Worm (Caenorhabditis elegans) whole organism, L4 larva: ENCODE measurements around the gene dpy-10.

Experiments
- F26F4.8 ChIP-seq: fragments of 200-800 bp; sonication (Bioruptor generic); conservative IDR thresholded peaks from 2 replicates; pipeline ENCODE4 v1.3.6; 2022; ENCODE audit warnings: missing genetic modification characterization, missing compliant biosample characterization
- T26A8.4 ChIP-seq: fragments of 200-800 bp; sonication (Bioruptor generic); IDR thresholded peaks from 2 replicates; pipeline ENCODE4 v1.3.6; 2022; ENCODE audit warnings: missing genetic modification characterization, missing compliant biosample characterization
- Y48G9A.11 ChIP-seq: fragments of 200-800 bp; sonication (Bioruptor generic); IDR thresholded peaks from 2 replicates; pipeline ENCODE4 v1.3.6; 2022; ENCODE audit warnings: missing genetic modification reagents, missing genetic modification characterization, missing compliant biosample characterization
- Y5F2A.4 ChIP-seq: fragments of 200-800 bp; sonication (Bioruptor generic); optimal IDR thresholded peaks from 2 replicates; lab custom pipeline; 2018; ENCODE audit warnings: mild to moderate bottlenecking, missing genetic modification characterization, missing compliant biosample characterization
- Y75B8A.6 ChIP-seq: fragments of 200-800 bp; sonication (Bioruptor generic); IDR thresholded peaks from 2 replicates; pipeline ENCODE4 v1.3.6; 2022; ENCODE audit warnings: missing genetic modification reagents, missing genetic modification characterization, missing compliant biosample characterization
- ZK546.5 ChIP-seq, 2 experiments: sonication (generic microtip); optimal IDR thresholded peaks; 2 replicates each; lab custom pipeline; 2017; ENCODE audit warnings: missing biosample characterization in 2 of 2, missing genetic modification characterization in 2 of 2
- ama-1 ChIP-seq: fragments of 150-350 bp; optimal IDR thresholded peaks from 2 replicates; lab custom pipeline; 2014; ENCODE audit warnings: inconsistent platforms, mixed read lengths
- arid-1 ChIP-seq: fragments of 200-800 bp; sonication (Bioruptor generic); conservative IDR thresholded peaks from 2 replicates; pipeline ENCODE4 v1.3.6; 2022; ENCODE audit warnings: missing genetic modification reagents, missing genetic modification characterization, missing compliant biosample characterization
- ceh-20 ChIP-seq: fragments of 200-800 bp; sonication (Bioruptor generic); IDR thresholded peaks from 2 replicates; pipeline ENCODE4 v1.3.6; 2022; ENCODE audit warnings: missing genetic modification reagents, missing genetic modification characterization, missing compliant biosample characterization
- ceh-62 ChIP-seq: sonication (generic microtip); optimal IDR thresholded peaks from 2 replicates; lab custom pipeline; 2017; ENCODE audit warnings: missing biosample characterization, missing genetic modification characterization
- ceh-82 ChIP-seq: sonication (generic microtip); optimal IDR thresholded peaks from 2 replicates; lab custom pipeline; 2017; ENCODE audit warnings: missing biosample characterization, missing genetic modification characterization
- cey-2 ChIP-seq: sonication (generic microtip); optimal IDR thresholded peaks from 3 replicates; lab custom pipeline; 2017; ENCODE audit warnings: missing genetic modification characterization, mild to moderate bottlenecking, missing compliant biosample characterization, antibody characterized with exemption, borderline replicate concordance; ENCODE audit not compliant: insufficient read depth
- daf-12 ChIP-seq: fragments of 150-350 bp; optimal IDR thresholded peaks from 2 replicates; lab custom pipeline; 2014; ENCODE audit warnings: missing biosample characterization, missing genetic modification reagents, missing genetic modification characterization
- daf-19 ChIP-seq: fragments of 200-800 bp; sonication (Bioruptor generic); conservative IDR thresholded peaks from 2 replicates; pipeline ENCODE4 v1.3.6; 2022; ENCODE audit warnings: missing genetic modification characterization, missing compliant biosample characterization
- dmd-9 ChIP-seq: fragments of 200-800 bp; sonication (Bioruptor generic); IDR thresholded peaks from 2 replicates; pipeline ENCODE4 v1.3.6; 2022; ENCODE audit warnings: missing genetic modification reagents, missing genetic modification characterization, missing compliant biosample characterization
- duxl-1 ChIP-seq: sonication (generic microtip); optimal IDR thresholded peaks from 2 replicates; lab custom pipeline; 2016; ENCODE audit warnings: mild to moderate bottlenecking, missing genetic modification characterization, moderate library complexity, missing compliant biosample characterization; ENCODE audit not compliant: poor library complexity
- fkh-10 ChIP-seq: fragments of 150-350 bp; optimal IDR thresholded peaks from 2 replicates; lab custom pipeline; 2014; ENCODE audit warnings: missing biosample characterization, missing genetic modification reagents, missing genetic modification characterization
- fos-1 ChIP-seq: fragments of 150-350 bp; optimal IDR thresholded peaks from 2 replicates; lab custom pipeline; 2014; ENCODE audit warnings: missing biosample characterization, missing genetic modification characterization
- hmg-1.1 ChIP-seq: fragments of 200-800 bp; sonication (Bioruptor generic); IDR thresholded peaks from 2 replicates; pipeline ENCODE4 v1.3.6; 2022; ENCODE audit warnings: missing genetic modification reagents, missing genetic modification characterization, missing compliant biosample characterization
- lin-1 ChIP-seq: fragments of 200-800 bp; sonication (Bioruptor generic); IDR thresholded peaks from 2 replicates; pipeline ENCODE4 v1.3.6; 2022; ENCODE audit warnings: missing genetic modification reagents, missing genetic modification characterization, missing compliant biosample characterization
- lin-38 ChIP-seq: fragments of 200-800 bp; sonication (Bioruptor generic); IDR thresholded peaks from 2 replicates; pipeline ENCODE4 v1.3.6; 2022; ENCODE audit warnings: missing genetic modification reagents, missing genetic modification characterization, missing compliant biosample characterization
- lin-39 ChIP-seq: fragments of 150-350 bp; optimal IDR thresholded peaks from 2 replicates; lab custom pipeline; 2014; ENCODE audit warnings: missing biosample characterization, missing genetic modification reagents, missing genetic modification characterization
- lsy-2 ChIP-seq, 2 experiments: fragments of 150-350 bp in 1 of 2; sonication (generic microtip) in 1 of 2; optimal IDR thresholded peaks; 2 replicates each; lab custom pipeline; 2014 to 2017; ENCODE audit warnings: missing biosample characterization in 2 of 2, missing genetic modification characterization in 2 of 2
- madf-5 ChIP-seq, 2 experiments: fragments of 200-800 bp; sonication (Bioruptor generic); IDR thresholded peaks; 2 replicates each; pipeline ENCODE4 v1.3.6; 2022; ENCODE audit warnings: missing compliant biosample characterization in 2 of 2, missing genetic modification characterization in 2 of 2
- madf-9 ChIP-seq: fragments of 200-800 bp; sonication (Bioruptor generic); conservative IDR thresholded peaks from 2 replicates; pipeline ENCODE4 v1.3.6; 2022; ENCODE audit warnings: missing genetic modification reagents, missing genetic modification characterization, missing compliant biosample characterization
- mdt-29 ChIP-seq: fragments of 200-800 bp; sonication (Bioruptor generic); IDR thresholded peaks from 2 replicates; pipeline ENCODE4 v1.3.6; 2022; ENCODE audit warnings: missing genetic modification reagents, missing genetic modification characterization, missing compliant biosample characterization
- mep-1 ChIP-seq: fragments of 150-350 bp; sonication (generic microtip); optimal IDR thresholded peaks from 3 replicates; lab custom pipeline; 2014; ENCODE audit warnings: missing biosample characterization, missing genetic modification characterization
- mxl-2 ChIP-seq: fragments of 200-800 bp; sonication (Bioruptor generic); conservative IDR thresholded peaks from 2 replicates; pipeline ENCODE4 v1.3.6; 2022; ENCODE audit warnings: missing genetic modification reagents, missing genetic modification characterization, missing compliant biosample characterization
- nhr-237 ChIP-seq: sonication (generic microtip); optimal IDR thresholded peaks from 2 replicates; lab custom pipeline; 2017; ENCODE audit warnings: missing biosample characterization, missing genetic modification characterization
- nhr-28 ChIP-seq: fragments of 150-350 bp; optimal IDR thresholded peaks from 2 replicates; lab custom pipeline; 2014; ENCODE audit warnings: missing biosample characterization, missing genetic modification characterization
- nhr-41 ChIP-seq: fragments of 200-800 bp; sonication (Bioruptor generic); IDR thresholded peaks from 2 replicates; pipeline ENCODE4 v1.3.6; 2022; ENCODE audit warnings: missing genetic modification reagents, missing genetic modification characterization, missing compliant biosample characterization
- nhr-42 ChIP-seq: fragments of 200-800 bp; sonication (Bioruptor generic); IDR thresholded peaks from 2 replicates; pipeline ENCODE4 v1.3.6; 2022; ENCODE audit warnings: missing genetic modification characterization, missing compliant biosample characterization
- nhr-48 ChIP-seq: sonication (generic microtip); optimal IDR thresholded peaks from 2 replicates; lab custom pipeline; 2016; ENCODE audit warnings: mild to moderate bottlenecking, missing genetic modification characterization, missing compliant biosample characterization
- nhr-77 ChIP-seq: fragments of 150-350 bp; optimal IDR thresholded peaks from 2 replicates; lab custom pipeline; 2014; ENCODE audit warnings: missing biosample characterization, missing genetic modification characterization
- pqm-1 ChIP-seq: sonication (generic microtip); optimal IDR thresholded peaks from 2 replicates; lab custom pipeline; 2017; ENCODE audit warnings: missing biosample characterization, missing genetic modification characterization
- rbr-2 ChIP-seq: sonication (generic microtip); optimal IDR thresholded peaks from 2 replicates; lab custom pipeline; 2016; ENCODE audit warnings: missing genotype, missing genetic modification characterization, missing compliant biosample characterization
- sdz-12 ChIP-seq: fragments of 200-800 bp; sonication (Bioruptor generic); optimal IDR thresholded peaks from 2 replicates; lab custom pipeline; 2018; ENCODE audit warnings: mild to moderate bottlenecking, missing genetic modification characterization, missing compliant biosample characterization
- set-16 ChIP-seq: fragments of 200-800 bp; sonication (Bioruptor generic); IDR thresholded peaks from 2 replicates; pipeline ENCODE4 v1.3.6; 2022; ENCODE audit warnings: missing genetic modification reagents, missing genetic modification characterization, missing compliant biosample characterization
- snpc-4 ChIP-seq: fragments of 150-350 bp; optimal IDR thresholded peaks from 2 replicates; lab custom pipeline; 2014; ENCODE audit warnings: missing biosample characterization, missing genetic modification characterization
- tag-97 ChIP-seq: fragments of 200-800 bp; sonication (Bioruptor generic); IDR thresholded peaks from 2 replicates; pipeline ENCODE4 v1.3.6; 2022; ENCODE audit warnings: missing genetic modification characterization, missing compliant biosample characterization
- unc-130 ChIP-seq: sonication (generic microtip); optimal IDR thresholded peaks from 2 replicates; lab custom pipeline; 2016; ENCODE audit warnings: missing genetic modification reagents, missing genetic modification characterization, missing compliant biosample characterization
- unc-62 ChIP-seq, 3 experiments: fragments of 150-350 bp in 1 of 3; sonication (generic microtip); optimal IDR thresholded peaks in 2 of 3; peaks in 1 of 3; 1 replicate in 1 of 3; 2 replicates in 2 of 3; lab custom pipeline; 2014 to 2017; ENCODE audit warnings: missing biosample characterization in 3 of 3, missing genetic modification characterization in 3 of 3, missing genetic modification reagents in 3 of 3, missing genotype in 1 of 3
- zag-1 ChIP-seq: fragments of 150-350 bp; optimal IDR thresholded peaks from 2 replicates; lab custom pipeline; 2014; ENCODE audit warnings: missing biosample characterization, missing genetic modification characterization
- zip-11 ChIP-seq: fragments of 200-800 bp; sonication (Bioruptor generic); IDR thresholded peaks from 2 replicates; pipeline ENCODE4 v1.3.6; 2022; ENCODE audit warnings: missing genetic modification characterization, missing compliant biosample characterization
- ztf-11 ChIP-seq: fragments of 150-350 bp; optimal IDR thresholded peaks from 2 replicates; lab custom pipeline; 2014; ENCODE audit warnings: missing biosample characterization, missing genetic modification characterization

The dpy-10 gene

ce11 chrII:6734674-6735073, 22.6 kb upstream of the dpy-10 start, which contains the start of gene T14B4.3 (continued):
- no peak for TF ChIP-seq set-16
- no peak for TF ChIP-seq pqm-1
- TF ChIP-seq nhr-28, result peak; percentile 59
- no peak for TF ChIP-seq daf-12
- TF ChIP-seq lsy-2 (tag; optimal IDR thresholded peaks at IDR 0.05; lab: Kevin White, UChicago), result peak in 1 of 2 experiments; percentile 88
- TF ChIP-seq fos-1, result no peak
- TF ChIP-seq madf-9, result no peak
- no peak for TF ChIP-seq mdt-29 (GFP tag; lab: Robert Waterston, UW)
- TF ChIP-seq, all 104 proteins: peak for 19

- no peak for TF ChIP-seq snpc-4 (tag; lab: Kevin White, UChicago)
- no peak for TF ChIP-seq lin-1 (GFP tag; lab: Robert Waterston, UW)
- TF ChIP-seq T26A8.4 (GFP tag; lab: Robert Waterston, UW), result no peak
- TF ChIP-seq, all 104 proteins: peak for 0
These were observed 21.7 kb upstream of the dpy-10 start, which contains the start of gene T14B4.9 for ce11 chrII:6733718-6734117. Gene T14B4.9 (minus strand): TSS chrII:6733818.

ce11 chrII:6729331-6729730, 17.3 kb upstream of the dpy-10 start, which contains the start of gene T14B4.8:
Gene T14B4.8 (minus strand): TSS chrII:6729390.
- no peak for TF ChIP-seq daf-19 (GFP tag; lab: Robert Waterston, UW)
- no peak for TF ChIP-seq cey-2
- no peak for TF ChIP-seq zag-1 (tag; lab: Kevin White, UChicago)
- TF ChIP-seq hmg-1.1 (GFP tag; lab: Robert Waterston, UW), result peak; percentile 38; the same call in 1 of the 2 replicates
- TF ChIP-seq madf-5 (GFP tag; IDR thresholded peaks at IDR 0.05; lab: Robert Waterston, UW), result no peak
- TF ChIP-seq unc-62 (GFP tag; optimal IDR thresholded peaks at IDR 0.05 in 1 of 2; lab: Kevin White, UChicago), result peak in 1 of 2 experiments; percentile 94
- no peak for TF ChIP-seq unc-62 (tag; optimal IDR thresholded peaks at IDR 0.05; lab: Kevin White, UChicago)
- TF ChIP-seq nhr-77 (tag; lab: Kevin White, UChicago), result no peak
- TF ChIP-seq sdz-12 (GFP tag; lab: Kevin White, UChicago), result no peak
- no peak for TF ChIP-seq set-16
- TF ChIP-seq nhr-41 (GFP tag; lab: Robert Waterston, UW), result no peak
- no peak for TF ChIP-seq lin-39
- no peak for TF ChIP-seq ama-1 (lab: Kevin White, UChicago)
- TF ChIP-seq unc-130 (GFP tag; lab: Kevin White, UChicago), result no peak
- TF ChIP-seq ceh-20 (GFP tag; lab: Robert Waterston, UW), result no peak
- TF ChIP-seq ceh-62 (tag; lab: Kevin White, UChicago), result no peak
- peak; percentile 22 for TF ChIP-seq fkh-10 (GFP tag; lab: Kevin White, UChicago)

- TF ChIP-seq unc-62 (GFP tag; optimal IDR thresholded peaks at IDR 0.05 in 1 of 2; lab: Kevin White, UChicago), result peak in 1 of 2 experiments; percentile 69
- TF ChIP-seq unc-62 (tag; optimal IDR thresholded peaks at IDR 0.05; lab: Kevin White, UChicago), result no peak
- no peak for TF ChIP-seq nhr-28
- no peak for TF ChIP-seq Y5F2A.4 (GFP tag; lab: Kevin White, UChicago)
- TF ChIP-seq mxl-2 (GFP tag; lab: Robert Waterston, UW), result no peak
These were observed 14.8 kb upstream of the dpy-10 start for ce11 chrII:6726814-6727213.

ce11 chrII:6721581-6721980, 9.6 kb upstream of the dpy-10 start:
- TF ChIP-seq nhr-42 (GFP tag; lab: Robert Waterston, UW), result 0 out of 2 replicates have a peak, but pooled peaks have one; percentile 18
- TF ChIP-seq ceh-62 (tag; lab: Kevin White, UChicago), result no peak
- TF ChIP-seq tag-97 (GFP tag; lab: Robert Waterston, UW), result no peak
- no peak for TF ChIP-seq snpc-4 (tag; lab: Kevin White, UChicago)
- no peak for TF ChIP-seq nhr-48 (tag; lab: Kevin White, UChicago)
- TF ChIP-seq zip-11 (GFP tag; lab: Robert Waterston, UW), result no peak
- TF ChIP-seq dmd-9 (GFP tag; lab: Robert Waterston, UW), result peak; percentile 59; the same call in 1 of the 2 replicates
- TF ChIP-seq F26F4.8 (GFP tag; lab: Robert Waterston, UW), result no peak
- TF ChIP-seq ztf-11 (tag; lab: Kevin White, UChicago), result no peak
- no peak for TF ChIP-seq duxl-1
- no peak for TF ChIP-seq Y48G9A.11 (GFP tag; lab: Robert Waterston, UW)
- no peak for TF ChIP-seq cey-2
- TF ChIP-seq Y75B8A.6 (GFP tag; lab: Robert Waterston, UW), result no peak
- TF ChIP-seq ceh-82, result no peak
- peak; percentile 35 for TF ChIP-seq mep-1 (tag; lab: Kevin White, UChicago)
- peak; percentile 63; the same call in 1 of the 2 replicates for TF ChIP-seq arid-1 (GFP tag; lab: Robert Waterston, UW)
- TF ChIP-seq nhr-237 (tag; lab: Kevin White, UChicago), result no peak
- TF ChIP-seq lin-38 (GFP tag; lab: Robert Waterston, UW), result no peak; the same call in 1 of the 2 replicates
- TF ChIP-seq rbr-2 (tag; lab: Kevin White, UChicago), result no peak
- no peak for TF ChIP-seq ZK546.5 (tag; optimal IDR thresholded peaks at IDR 0.05; lab: Kevin White, UChicago)
